Worm (Caenorhabditis elegans): ENCODE measurements around the gene F08F3.10.

DNA sequence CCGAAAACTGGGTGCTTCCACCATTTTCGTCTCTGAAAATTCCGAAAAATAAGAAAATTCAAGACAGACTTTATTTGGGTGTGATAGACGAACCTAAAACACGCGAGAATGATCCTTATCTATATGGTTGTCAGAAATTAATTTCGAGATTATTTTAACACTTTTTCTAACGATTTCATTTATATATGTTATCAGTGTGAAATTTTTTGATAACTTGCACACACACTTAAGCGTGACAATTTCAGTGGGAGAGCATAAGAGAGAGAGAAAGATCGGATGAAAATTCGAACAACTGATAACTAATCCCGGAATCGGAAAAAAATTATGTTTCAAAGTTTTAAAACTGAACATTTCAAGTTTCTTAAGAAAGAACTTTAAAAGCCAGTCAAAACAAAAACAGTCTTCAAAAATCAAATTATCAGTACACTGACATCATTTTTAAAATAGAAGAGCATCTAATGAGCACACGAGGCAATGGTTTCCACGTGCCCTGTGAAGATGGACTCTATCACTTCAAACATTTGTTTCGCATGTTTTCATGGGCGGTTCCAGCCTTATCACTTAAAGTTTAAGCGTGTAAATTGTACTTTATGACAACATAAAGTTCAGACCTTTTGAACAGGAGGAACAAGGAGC lies 20.0 kb upstream of the F08F3.10 start, which contains the start of gene C35A11.4:
- TF ChIP-seq unc-62 (GFP tag; optimal IDR thresholded peaks at IDR 0.05) (no peak), unc-39 (tag; optimal IDR thresholded peaks at IDR 0.05) (no peak), lin-11 (tag; optimal IDR thresholded peaks at IDR 0.05) (no peak), snpc-4 (tag; optimal IDR thresholded peaks at IDR 0.05) (no peak), lsy-2 (tag; optimal IDR thresholded peaks at IDR 0.05) (no peak), ztf-11 (tag; optimal IDR thresholded peaks at IDR 0.05) (no peak), ceh-82 (tag; optimal IDR thresholded peaks at IDR 0.05) (no peak), mdl-1 (tag; optimal IDR thresholded peaks at IDR 0.05) (no peak), elt-1 (tag; optimal IDR thresholded peaks at IDR 0.05) (no peak), alr-1 (tag; optimal IDR thresholded peaks at IDR 0.05) (no peak), fos-1 (tag; optimal IDR thresholded peaks at IDR 0.05) (peak; percentile 72), zag-1 (tag; optimal IDR thresholded peaks at IDR 0.05) (no peak)

Data from whole organism, L2 larva.